Worm (Caenorhabditis elegans) whole organism, L2 larva: ENCODE data around the gene trp-1.

Experiments used
- alr-1 ChIP-seq: fragments of 150-350 bp; optimal IDR thresholded peaks from 2 replicates; lab custom pipeline; 2014; ENCODE audit warnings: missing biosample characterization, missing genetic modification characterization
- lsy-2 ChIP-seq, 2 experiments: fragments of 150-350 bp in 1 of 2; sonication (generic microtip) in 1 of 2; optimal IDR thresholded peaks; 2 replicates each; lab custom pipeline; 2014 to 2017; ENCODE audit warnings: missing biosample characterization in 2 of 2, missing genetic modification characterization in 2 of 2
- mdl-1 ChIP-seq, 2 experiments: fragments of 150-350 bp in 1 of 2; sonication (generic microtip) in 1 of 2; optimal IDR thresholded peaks; 2 replicates each; lab custom pipeline; 2017; ENCODE audit warnings: missing biosample characterization in 2 of 2, missing genetic modification characterization in 2 of 2
- nhr-12 ChIP-seq: fragments of 150-350 bp; optimal IDR thresholded peaks from 2 replicates; lab custom pipeline; 2014; ENCODE audit warnings: missing biosample characterization, missing genetic modification characterization

DNA sequence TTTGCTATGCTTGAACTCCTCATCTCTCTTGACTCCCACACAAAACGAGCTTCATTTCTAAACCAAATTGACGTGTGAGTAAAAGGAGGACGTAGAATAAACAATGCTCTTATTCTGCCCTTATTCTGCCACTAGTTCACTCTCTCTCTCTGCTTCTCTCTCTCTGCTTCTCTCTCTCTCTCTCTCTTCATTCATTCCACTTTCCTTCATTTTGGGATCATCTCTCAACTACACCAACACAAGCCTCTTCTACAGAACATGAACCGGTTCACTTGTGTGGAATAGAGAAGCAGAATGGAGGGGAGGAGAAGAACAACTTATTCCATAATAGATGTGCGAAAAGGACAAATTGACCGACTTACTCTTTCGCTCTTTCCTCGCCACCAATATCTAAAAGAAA is 31.6 kb upstream of the trp-1 start:
- TF ChIP-seq nhr-12 (tag; lab: Kevin White, UChicago) = no peak
- TF ChIP-seq lsy-2 (tag; optimal IDR thresholded peaks at IDR 0.05; lab: Kevin White, UChicago) = peak in 1 of 2 experiments; percentile 28
- TF ChIP-seq alr-1 (tag; lab: Kevin White, UChicago) = no peak
- no peak for TF ChIP-seq mdl-1 (tag; optimal IDR thresholded peaks at IDR 0.05; lab: Kevin White, UChicago)
